Fruit fly (Drosophila melanogaster) whole organism, adult: Measurements from ENCODE around the gene CG12729.

Source experiments
- CG11617 ChIP-seq: fragments of 200-800 bp; sonication (Bioruptor generic); optimal IDR thresholded peaks from 2 replicates; lab custom pipeline; 2017; ENCODE audit warnings: mild to moderate bottlenecking, missing biosample characterization, missing genetic modification reagents, missing genetic modification characterization
- CG12768 ChIP-seq: fragments of 200-800 bp; sonication (Bioruptor generic); optimal IDR thresholded peaks from 2 replicates; lab custom pipeline; 2017; ENCODE audit warnings: missing biosample characterization, missing genetic modification characterization, mild to moderate bottlenecking, moderate library complexity, missing genetic modification reagents
- CG14711 ChIP-seq: fragments of 200-800 bp; sonication (Bioruptor generic); optimal IDR thresholded peaks from 2 replicates; lab custom pipeline; 2018; ENCODE audit warnings: missing biosample characterization, mild to moderate bottlenecking, missing genetic modification characterization, moderate library complexity
- CG5204 ChIP-seq: fragments of 200-800 bp; sonication (Bioruptor generic); optimal IDR thresholded peaks from 2 replicates; lab custom pipeline; 2016; ENCODE audit warnings: missing biosample characterization, missing genetic modification characterization
- CG7045 ChIP-seq: fragments of 200-800 bp; sonication (Bioruptor generic); optimal IDR thresholded peaks from 2 replicates; lab custom pipeline; 2017; ENCODE audit warnings: missing biosample characterization, mild to moderate bottlenecking, missing genetic modification characterization
- cic ChIP-seq: fragments of 200-800 bp; sonication (Bioruptor generic); optimal IDR thresholded peaks from 2 replicates; lab custom pipeline; 2017; ENCODE audit warnings: missing biosample characterization, mild to moderate bottlenecking, missing genetic modification characterization, moderate library complexity
- kay ChIP-seq: fragments of 200-800 bp; sonication (Bioruptor generic); peaks from one replicate; lab custom pipeline; 2016; ENCODE audit warnings: missing biosample characterization, missing genetic modification characterization, borderline replicate concordance
- pad ChIP-seq: fragments of 200-800 bp; sonication (Bioruptor generic); optimal IDR thresholded peaks from 3 replicates; lab custom pipeline; 2017; ENCODE audit warnings: missing biosample characterization, missing genetic modification characterization, mild to moderate bottlenecking, moderate library complexity, missing genetic modification reagents
- tj ChIP-seq: fragments of 200-800 bp; sonication (Bioruptor generic); optimal IDR thresholded peaks from 3 replicates; lab custom pipeline; 2017; ENCODE audit warnings: missing biosample characterization, mild to moderate bottlenecking, missing genetic modification characterization, moderate library complexity
- toe ChIP-seq: fragments of 200-800 bp; sonication (Bioruptor generic); optimal IDR thresholded peaks from 2 replicates; lab custom pipeline; 2016; ENCODE audit warnings: missing biosample characterization, missing genetic modification characterization

DNA sequence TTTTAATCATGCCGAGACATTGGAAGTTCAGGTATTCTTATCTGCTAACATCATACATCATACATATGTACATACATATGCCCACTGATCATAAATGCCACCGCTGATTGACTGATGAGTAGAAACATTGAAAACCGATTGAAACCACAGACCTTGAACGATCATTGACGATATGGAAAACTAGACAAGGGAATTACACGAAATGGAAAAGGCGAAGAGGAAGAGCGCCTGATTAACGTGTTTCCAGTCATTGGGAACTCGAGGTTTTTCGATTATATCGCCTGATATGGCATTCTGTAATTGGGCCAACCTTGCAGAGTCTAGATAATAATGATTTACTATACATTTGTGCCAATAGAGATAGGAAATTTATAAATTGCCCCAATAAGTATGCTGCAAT lies 39.8 kb downstream of the CG12729 start:
- TF ChIP-seq cic (GFP tag; lab: Kevin White, UChicago) (no peak), tj (GFP tag; lab: Kevin White, UChicago) (no peak), CG5204 (GFP tag; lab: Kevin White, UChicago) (no peak), kay (GFP tag; lab: Kevin White, UChicago) (no peak), CG7045 (GFP tag; lab: Kevin White, UChicago) (no peak), CG11617 (GFP tag; lab: Kevin White, UChicago) (no peak), pad (GFP tag; lab: Kevin White, UChicago) (no peak), CG14711 (no peak), toe (GFP tag; lab: Kevin White, UChicago) (no peak), CG12768 (no peak)
